Fruit fly (Drosophila melanogaster) whole organism, adult: ENCODE measurements around the gene wry.

Source experiments
- CG1620 ChIP-seq: fragments of 200-800 bp; sonication (Bioruptor generic); optimal IDR thresholded peaks from 2 replicates; lab custom pipeline; 2016; ENCODE audit warnings: missing biosample characterization, missing genetic modification characterization
- cic ChIP-seq: fragments of 200-800 bp; sonication (Bioruptor generic); optimal IDR thresholded peaks from 2 replicates; lab custom pipeline; 2017; ENCODE audit warnings: missing biosample characterization, mild to moderate bottlenecking, missing genetic modification characterization, moderate library complexity

DNA sequence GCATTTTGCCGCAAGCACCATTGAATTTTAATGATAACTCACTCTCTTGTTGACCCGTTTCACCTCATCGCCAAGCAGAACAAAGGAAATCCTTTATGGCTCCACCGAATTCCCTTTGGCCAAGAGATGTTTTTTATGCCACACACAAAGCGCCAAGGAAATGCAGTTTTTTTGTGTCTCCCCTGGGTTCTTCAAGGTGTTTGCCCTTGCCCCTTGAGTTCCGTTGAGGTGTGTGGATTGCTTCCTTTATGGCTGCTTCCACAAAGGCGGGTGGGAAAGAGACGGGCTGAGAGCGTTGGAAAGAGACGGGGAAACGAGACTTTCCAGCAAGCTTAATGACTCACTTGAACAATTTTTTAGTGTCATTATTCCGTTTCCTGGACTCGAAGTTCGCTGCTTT is 64.9 kb downstream of the wry start:
- TF ChIP-seq CG1620 (GFP tag; lab: Kevin White, UChicago) (no peak), cic (GFP tag; lab: Kevin White, UChicago) (no peak)
